Fruit fly (Drosophila melanogaster): ENCODE measurements around the gene Atg3.

Atg3 gene

DNA sequence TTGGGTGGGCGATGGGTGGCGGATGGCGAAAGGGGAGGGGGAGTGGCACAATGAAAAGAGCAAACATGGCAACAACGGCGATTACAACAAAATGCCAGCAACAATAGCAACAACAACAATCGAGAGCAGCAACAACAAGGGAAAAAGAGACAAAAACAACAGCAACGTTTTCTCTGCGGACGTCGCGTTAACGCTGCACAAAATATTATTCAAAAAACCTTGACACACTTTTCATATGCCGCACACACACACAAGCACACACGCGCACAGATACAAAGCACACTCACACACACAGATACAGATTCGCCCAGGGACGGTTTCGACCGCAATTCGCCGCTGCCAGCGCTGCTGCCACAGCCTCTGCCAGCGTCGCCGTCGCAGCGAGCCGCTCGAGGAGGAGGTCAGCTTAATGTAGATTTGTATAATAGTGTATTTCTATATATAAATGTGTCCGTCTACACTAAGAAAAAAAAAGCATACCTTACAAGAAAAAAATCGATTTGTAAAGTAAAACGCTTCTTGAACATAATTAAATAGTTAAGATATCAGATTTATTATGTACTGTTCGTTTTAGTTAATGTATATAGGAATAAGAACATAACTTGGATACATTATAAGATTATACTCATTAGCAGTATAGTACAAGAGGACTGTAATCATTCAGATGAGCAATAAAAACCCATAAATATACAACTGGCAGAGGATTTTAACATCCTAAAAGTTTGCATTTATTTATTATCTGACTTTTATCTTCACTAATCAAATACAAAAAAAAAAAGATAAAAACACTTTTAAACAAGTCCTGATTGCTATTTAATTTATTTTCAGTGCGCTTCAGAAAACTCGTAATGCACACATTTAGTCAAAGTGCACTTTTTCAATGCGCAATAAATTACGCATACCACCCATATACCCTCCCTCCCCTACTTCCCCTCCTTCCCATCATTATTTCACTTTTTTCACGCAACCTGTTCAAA is 33.5 kb downstream of the Atg3 start (continued):
- TF ChIP-seq tup (GFP tag; optimal IDR thresholded peaks at IDR 0.05) (no peak), HLH54F (GFP tag; optimal IDR thresholded peaks at IDR 0.05) (no peak), disco-r (GFP tag; optimal IDR thresholded peaks at IDR 0.05) (no peak), CG17612 (GFP tag; IDR thresholded peaks at IDR 0.05) (no peak), CG12391 (tag; optimal IDR thresholded peaks at IDR 0.05) (peak; percentile 67), CG2889 (GFP tag; IDR thresholded peaks at IDR 0.05) (no peak), CHES-1-like (GFP tag; optimal IDR thresholded peaks at IDR 0.05) (no peak), Atf3 (GFP tag; optimal IDR thresholded peaks at IDR 0.05) (peak; percentile 17), CG7357 (GFP tag; IDR thresholded peaks at IDR 0.05) (0 out of 3 replicates have a peak, but pooled peaks have one; percentile 18), CG30020 (tag; optimal IDR thresholded peaks at IDR 0.05) (no peak), CG9797 (GFP tag; optimal IDR thresholded peaks at IDR 0.05) (no peak), exex (tag; optimal IDR thresholded peaks at IDR 0.05) (no peak), Fer3 (tag; optimal IDR thresholded peaks at IDR 0.05) (peak; percentile 27), CG11398 (GFP tag; optimal IDR thresholded peaks at IDR 0.05) (no peak), Sry-δ (GFP tag; optimal IDR thresholded peaks at IDR 0.05) (no peak), Six4 (GFP tag; optimal IDR thresholded peaks at IDR 0.05) (peak; percentile 17), Bteb2 (GFP tag; optimal IDR thresholded peaks at IDR 0.05) (no peak), croc (GFP tag; conservative IDR thresholded peaks at IDR 0.05) (no peak), Awh (GFP tag; IDR thresholded peaks at IDR 0.05) (no peak), Mrtf (GFP tag; IDR thresholded peaks at IDR 0.05) (0 out of 3 replicates have a peak, but pooled peaks have one; percentile 34), CG11560 (tag; IDR thresholded peaks at IDR 0.05) (no peak), Doc2 (GFP tag; IDR thresholded peaks at IDR 0.05) (no peak), CG4360 (GFP tag; IDR thresholded peaks at IDR 0.05) (peak; percentile 83), CG6175 (GFP tag; IDR thresholded peaks at IDR 0.05) (no peak), HHEX (GFP tag; optimal IDR thresholded peaks at IDR 0.05) (peak; percentile 27), Ptx1 (GFP tag; IDR thresholded peaks at IDR 0.05) (peak; percentile 78), CG18262 (tag; optimal IDR thresholded peaks at IDR 0.05) (peak; percentile 27), CG10209 (GFP tag; optimal IDR thresholded peaks at IDR 0.05) (peak; percentile 70), CG7745 (tag; optimal IDR thresholded peaks at IDR 0.05) (no peak), CG42726 (GFP tag; IDR thresholded peaks at IDR 0.05; ENCODE audit: partially characterized antibody) (no peak), crc (GFP tag; optimal IDR thresholded peaks at IDR 0.05) (no peak), Ada2b (GFP tag; IDR thresholded peaks at IDR 0.05) (no peak; the same call in 1 of the 2 replicates), CG9727 (GFP tag; optimal IDR thresholded peaks at IDR 0.05) (peak; percentile 41), CG7928 (GFP tag; optimal IDR thresholded peaks at IDR 0.05) (no peak), psq (GFP tag; optimal IDR thresholded peaks at IDR 0.05) (no peak), salm (tag; optimal IDR thresholded peaks at IDR 0.05) (peak; percentile 10), Optix (GFP tag; IDR thresholded peaks at IDR 0.05) (no peak), CG4854 (GFP tag; optimal IDR thresholded peaks at IDR 0.05) (no peak), pfk (GFP tag; optimal IDR thresholded peaks at IDR 0.05) (no peak), Xrp1 (GFP tag; IDR thresholded peaks at IDR 0.05) (peak; percentile 32; the same call in 1 of the 2 replicates), zen2 (GFP tag; IDR thresholded peaks at IDR 0.05; ENCODE audit: partially characterized antibody) (no peak), Antp (GFP tag; optimal IDR thresholded peaks at IDR 0.05) (no peak), yki (optimal IDR thresholded peaks at IDR 0.05) (no peak), grau (tag; optimal IDR thresholded peaks at IDR 0.05) (peak; percentile 61), CG6683 (GFP tag; optimal IDR thresholded peaks at IDR 0.05) (no peak), zfh2 (GFP tag; optimal IDR thresholded peaks at IDR 0.05) (no peak), MBD-R2 (GFP tag; IDR thresholded peaks at IDR 0.05) (no peak), Camta (GFP tag; optimal IDR thresholded peaks at IDR 0.05) (peak; percentile 33), Dref (GFP tag; IDR thresholded peaks at IDR 0.05) (no peak), Fer1 (GFP tag; optimal IDR thresholded peaks at IDR 0.05) (peak; percentile 42)

Measured in whole organism, embryonic.